Fruit fly (Drosophila melanogaster): ENCODE results near the gene pns.

Gene pns

DNA sequence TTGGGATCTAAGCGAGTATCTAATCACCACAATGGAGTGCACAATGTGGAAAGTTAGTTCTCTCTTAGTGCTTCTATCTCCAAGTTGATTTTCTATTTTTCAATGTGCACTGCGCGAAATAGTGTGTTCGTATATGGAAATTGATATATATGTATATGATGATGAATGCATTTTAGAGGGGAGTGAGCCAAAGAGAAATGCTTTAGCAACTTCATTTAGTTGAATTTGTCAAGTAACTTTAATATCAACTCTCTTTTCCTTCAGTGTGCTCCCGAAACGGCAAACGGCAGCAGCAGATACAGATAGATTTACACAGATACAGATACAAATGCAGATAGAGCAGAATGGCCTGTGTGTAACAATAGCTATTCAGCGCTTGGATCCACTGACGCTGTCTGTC, 47.1 kb downstream of the pns start (continued):
- TF ChIP-seq CG2889 (GFP tag; IDR thresholded peaks at IDR 0.05): no peak
- no peak for TF ChIP-seq CG10321 (GFP tag; IDR thresholded peaks at IDR 0.05)
- peak in 1 of 2 experiments; percentile 10 for TF ChIP-seq Hr78 (GFP tag; optimal IDR thresholded peaks at IDR 0.05)
- TF ChIP-seq CG8359 (GFP tag; optimal IDR thresholded peaks at IDR 0.05; ENCODE audit: borderline replicate concordance): no peak
- TF ChIP-seq E2f2 (GFP tag; IDR thresholded peaks at IDR 0.05): no peak
- TF ChIP-seq CG13424 (tag; optimal IDR thresholded peaks at IDR 0.05): peak; percentile 46
- TF ChIP-seq CG10431 (GFP tag; optimal IDR thresholded peaks at IDR 0.05): no peak
- peak; percentile 93 for TF ChIP-seq Med (GFP tag)
- no peak for TF ChIP-seq CG10274 (GFP tag; optimal IDR thresholded peaks at IDR 0.05)
- TF ChIP-seq CG16813 (GFP tag; IDR thresholded peaks at IDR 0.05; ENCODE audit: partially characterized antibody): no peak
- TF ChIP-seq ssp (GFP tag; IDR thresholded peaks at IDR 0.05): peak; percentile 45; the same call in 1 of the 2 replicates
- 0 out of 3 replicates have a peak, but pooled peaks have one; percentile 45 for TF ChIP-seq H15 (GFP tag; IDR thresholded peaks at IDR 0.05)
- no peak for TF ChIP-seq Sox100B (GFP tag; optimal IDR thresholded peaks at IDR 0.05)
- TF ChIP-seq sd (tag; optimal IDR thresholded peaks at IDR 0.05): no peak
- peak; percentile 66 for TF ChIP-seq grau (tag; optimal IDR thresholded peaks at IDR 0.05)
- TF ChIP-seq CG10209 (GFP tag; optimal IDR thresholded peaks at IDR 0.05): peak; percentile 69
- no peak for TF ChIP-seq Sry-β (GFP tag; optimal IDR thresholded peaks at IDR 0.05)
- TF ChIP-seq CG18011 (GFP tag; optimal IDR thresholded peaks at IDR 0.05): no peak
- TF ChIP-seq mld (GFP tag; IDR thresholded peaks at IDR 0.05; ENCODE audit: partially characterized antibody): no peak
- peak; percentile 60; the same call in 1 of the 2 replicates for TF ChIP-seq dati (GFP tag; IDR thresholded peaks at IDR 0.05)
- peak; percentile 71 for TF ChIP-seq Chrac-16 (GFP tag; optimal IDR thresholded peaks at IDR 0.05)
- TF ChIP-seq Lpt (GFP tag; optimal IDR thresholded peaks at IDR 0.05): no peak
- peak; percentile 0 for TF ChIP-seq ac (GFP tag; optimal IDR thresholded peaks at IDR 0.05)
- no peak for TF ChIP-seq Nf-YA (GFP tag; IDR thresholded peaks at IDR 0.05)
- TF ChIP-seq Mad (GFP tag; optimal IDR thresholded peaks at IDR 0.05): peak; percentile 39
- no peak for TF ChIP-seq nom (GFP tag; optimal IDR thresholded peaks at IDR 0.05)
- peak; percentile 61 for TF ChIP-seq CG12942 (GFP tag; optimal IDR thresholded peaks at IDR 0.05)
- TF ChIP-seq fd3F (GFP tag; optimal IDR thresholded peaks at IDR 0.05): peak; percentile 7
- TF ChIP-seq gcm (GFP tag; optimal IDR thresholded peaks at IDR 0.05): peak; percentile 24
- TF ChIP-seq CG15514 (GFP tag; optimal IDR thresholded peaks at IDR 0.05): no peak
- TF ChIP-seq sna (GFP tag; IDR thresholded peaks at IDR 0.05; ENCODE audit: partially characterized antibody): no peak
- no peak for TF ChIP-seq CG6654 (GFP tag; optimal IDR thresholded peaks at IDR 0.05)
- TF ChIP-seq Kr (GFP tag; optimal IDR thresholded peaks at IDR 0.05): no peak
- no peak for TF ChIP-seq BtbVII (GFP tag; optimal IDR thresholded peaks at IDR 0.05)
- no peak for TF ChIP-seq CG4328 (GFP tag; optimal IDR thresholded peaks at IDR 0.05)
- TF ChIP-seq CG30431 (GFP tag; optimal IDR thresholded peaks at IDR 0.05): peak; percentile 52
- no peak for TF ChIP-seq pho (GFP tag; optimal IDR thresholded peaks at IDR 0.05)
- TF ChIP-seq Oaz (GFP tag; IDR thresholded peaks at IDR 0.05): no peak
- no peak for TF ChIP-seq disco-r (GFP tag; optimal IDR thresholded peaks at IDR 0.05)
- peak; percentile 69 for TF ChIP-seq Hsf (GFP tag; optimal IDR thresholded peaks at IDR 0.05)
- TF ChIP-seq Scr (GFP tag; IDR thresholded peaks at IDR 0.05; ENCODE audit: partially characterized antibody): no peak
- TF ChIP-seq ase (GFP tag; IDR thresholded peaks at IDR 0.05): peak; percentile 55; the same call in 2 of the 3 replicates
- peak; percentile 7 for TF ChIP-seq Hmr (GFP tag; optimal IDR thresholded peaks at IDR 0.05)
- TF ChIP-seq Dad (GFP tag; optimal IDR thresholded peaks at IDR 0.05): no peak
- peak; percentile 44 for TF ChIP-seq NC2α (GFP tag; optimal IDR thresholded peaks at IDR 0.05)
- TF ChIP-seq gsb-n (tag; optimal IDR thresholded peaks at IDR 0.05): peak; percentile 46
- TF ChIP-seq tna (GFP tag; IDR thresholded peaks at IDR 0.05; ENCODE audit: partially characterized antibody): no peak
- peak; percentile 82 for TF ChIP-seq Sox102F (GFP tag; optimal IDR thresholded peaks at IDR 0.05)
- peak; percentile 61 for TF ChIP-seq CG9609 (GFP tag; optimal IDR thresholded peaks at IDR 0.05)
- no peak for TF ChIP-seq CG1647 (GFP tag; optimal IDR thresholded peaks at IDR 0.05)

All from whole organism, embryonic.